Worm (Caenorhabditis elegans): ENCODE results near the gene Y49A3A.3.

DNA sequence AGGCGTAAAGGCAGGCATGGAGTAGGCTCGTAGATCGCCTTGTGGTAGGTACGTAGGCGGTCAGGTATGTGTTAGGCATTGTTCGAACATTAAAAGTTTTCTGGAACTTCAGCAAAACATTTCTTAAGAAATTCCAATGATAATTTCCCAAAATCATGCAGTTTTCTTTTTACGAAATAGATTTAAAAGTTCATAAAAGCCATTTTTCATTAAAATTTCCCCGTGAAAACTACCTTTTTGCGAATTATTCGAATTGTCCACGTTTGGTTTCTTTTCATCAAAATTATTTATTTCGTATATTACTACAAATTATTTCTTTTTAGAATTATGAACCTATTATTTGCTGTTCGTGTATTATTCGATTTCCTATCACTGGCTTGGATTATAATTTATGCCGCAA lies 40.5 kb downstream of the Y49A3A.3 start, which contains the start of gene C15H11.13:
- TF ChIP-seq fkh-10 (GFP tag; optimal IDR thresholded peaks at IDR 0.05) (no peak), mdl-1 (tag; optimal IDR thresholded peaks at IDR 0.05) (no peak), lir-3 (tag; optimal IDR thresholded peaks at IDR 0.05) (no peak), nhr-237 (tag; optimal IDR thresholded peaks at IDR 0.05) (no peak), R02D3.7 (tag; optimal IDR thresholded peaks at IDR 0.05) (no peak), fos-1 (tag; optimal IDR thresholded peaks at IDR 0.05) (no peak)

Data from whole organism, L4 larva.